Worm (Caenorhabditis elegans) whole organism, young adult: ENCODE measurements around the gene chil-10.

Experiments used
- B0336.3 ChIP-seq: fragments of 200-800 bp; sonication (Bioruptor generic); IDR thresholded peaks from 2 replicates; pipeline ENCODE4 v1.3.6; 2022; ENCODE audit warnings: missing genetic modification characterization, missing compliant biosample characterization
- C06A6.2 ChIP-seq: fragments of 200-800 bp; sonication (Bioruptor generic); conservative IDR thresholded peaks from 2 replicates; pipeline ENCODE4 v1.3.6; 2022; ENCODE audit warnings: missing genetic modification characterization, missing compliant biosample characterization
- D2030.7 ChIP-seq: fragments of 200-800 bp; sonication (Bioruptor generic); IDR thresholded peaks from 2 replicates; pipeline ENCODE4 v1.3.6; 2022; ENCODE audit warnings: missing genetic modification reagents, missing genetic modification characterization, missing compliant biosample characterization
- F23B12.7 ChIP-seq: sonication (generic microtip); optimal IDR thresholded peaks from 2 replicates; lab custom pipeline; 2017; ENCODE audit warnings: missing genetic modification characterization, mild to moderate bottlenecking, missing compliant biosample characterization, antibody characterized with exemption, moderate library complexity; ENCODE audit not compliant: insufficient read depth
- F37B4.10 ChIP-seq: fragments of 200-800 bp; sonication (Bioruptor generic); IDR thresholded peaks from 2 replicates; pipeline ENCODE4 v1.3.6; 2022; ENCODE audit warnings: missing genetic modification characterization, missing compliant biosample characterization
- F49E8.2 ChIP-seq: sonication (generic microtip); optimal IDR thresholded peaks from 3 replicates; lab custom pipeline; 2017; ENCODE audit warnings: missing genetic modification characterization, mild to moderate bottlenecking, missing compliant biosample characterization, antibody characterized with exemption, moderate library complexity; ENCODE audit not compliant: insufficient read depth
- F55B11.4 ChIP-seq: sonication (generic microtip); optimal IDR thresholded peaks from 2 replicates; lab custom pipeline; 2016; ENCODE audit warnings: missing compliant biosample characterization, missing genetic modification characterization, borderline replicate concordance; ENCODE audit not compliant: insufficient read depth
- F57A8.1 ChIP-seq: fragments of 200-800 bp; sonication (Bioruptor generic); optimal IDR thresholded peaks from 2 replicates; lab custom pipeline; 2018; ENCODE audit warnings: mild to moderate bottlenecking, missing genetic modification characterization, moderate library complexity, missing compliant biosample characterization
- K12H6.12 ChIP-seq: fragments of 200-800 bp; sonication (Bioruptor generic); optimal IDR thresholded peaks from 2 replicates; lab custom pipeline; 2018; ENCODE audit warnings: mild to moderate bottlenecking, missing genetic modification characterization, missing compliant biosample characterization
- T07F8.4 ChIP-seq: sonication (generic microtip); optimal IDR thresholded peaks from 2 replicates; lab custom pipeline; 2016; ENCODE audit warnings: mild to moderate bottlenecking, missing genetic modification characterization, moderate library complexity, missing compliant biosample characterization
- Y53F4B.3 ChIP-seq: fragments of 200-800 bp; sonication (Bioruptor generic); IDR thresholded peaks from 2 replicates; pipeline ENCODE4 v1.3.6; 2022; ENCODE audit warnings: missing genetic modification reagents, missing genetic modification characterization, missing compliant biosample characterization
- Y79H2A.3 ChIP-seq: fragments of 200-800 bp; sonication (Bioruptor generic); conservative IDR thresholded peaks from 2 replicates; pipeline ENCODE4 v1.3.6; 2022; ENCODE audit warnings: missing genetic modification reagents, missing genetic modification characterization, missing compliant biosample characterization
- atf-7 ChIP-seq: sonication (generic microtip); optimal IDR thresholded peaks from 2 replicates; lab custom pipeline; 2017; ENCODE audit warnings: mild to moderate bottlenecking, missing genetic modification characterization, missing compliant biosample characterization
- athp-1 ChIP-seq: sonication (generic microtip); optimal IDR thresholded peaks from 2 replicates; lab custom pipeline; 2017; ENCODE audit warnings: mild to moderate bottlenecking, missing genetic modification characterization, missing compliant biosample characterization
- attf-5 ChIP-seq: fragments of 200-800 bp; sonication (Bioruptor generic); optimal IDR thresholded peaks from 2 replicates; lab custom pipeline; 2018; ENCODE audit warnings: mild to moderate bottlenecking, missing genetic modification characterization, missing compliant biosample characterization
- cebp-1 ChIP-seq, 2 experiments: fragments of 200-800 bp in 1 of 2; sonication (Bioruptor generic) in 1 of 2; sonication (generic microtip) in 1 of 2; IDR thresholded peaks in 1 of 2; optimal IDR thresholded peaks in 1 of 2; 2 replicates each; pipeline versions ENCODE4 v1.3.6 to Lab custom; 2017 to 2022; ENCODE audit warnings: missing compliant biosample characterization in 2 of 2, missing genetic modification characterization in 2 of 2, mild to moderate bottlenecking in 1 of 2, missing genetic modification reagents in 1 of 2, moderate library complexity in 1 of 2
- ceh-40 ChIP-seq: fragments of 200-800 bp; sonication (Bioruptor generic); IDR thresholded peaks from 2 replicates; pipeline ENCODE4 v1.3.6; 2022; ENCODE audit warnings: missing genetic modification characterization, missing compliant biosample characterization
- ceh-58 ChIP-seq: fragments of 200-800 bp; sonication (Bioruptor generic); IDR thresholded peaks from 2 replicates; pipeline ENCODE4 v1.3.6; 2022; ENCODE audit warnings: missing genetic modification characterization, missing compliant biosample characterization
- die-1 ChIP-seq: sonication (generic microtip); optimal IDR thresholded peaks from 2 replicates; lab custom pipeline; 2016; ENCODE audit warnings: missing genotype, mild to moderate bottlenecking, missing genetic modification characterization, missing compliant biosample characterization
- dox-1 ChIP-seq: fragments of 200-800 bp; sonication (Bioruptor generic); IDR thresholded peaks from 2 replicates; pipeline ENCODE4 v1.3.6; 2022; ENCODE audit warnings: missing genetic modification reagents, missing genetic modification characterization, missing compliant biosample characterization
- dpff-1 ChIP-seq: sonication (generic microtip); optimal IDR thresholded peaks from 2 replicates; lab custom pipeline; 2017; ENCODE audit warnings: mild to moderate bottlenecking, missing genetic modification characterization, missing compliant biosample characterization
- dpl-1 ChIP-seq: fragments of 150-350 bp; optimal IDR thresholded peaks from 2 replicates; lab custom pipeline; 2014; ENCODE audit warnings: missing biosample characterization, missing genetic modification reagents, missing genetic modification characterization
- efl-1 ChIP-seq: fragments of 150-350 bp; optimal IDR thresholded peaks from 2 replicates; lab custom pipeline; 2014; ENCODE audit warnings: missing biosample characterization, missing genetic modification reagents, missing genetic modification characterization
- egl-44 ChIP-seq: fragments of 200-800 bp; sonication (Bioruptor generic); IDR thresholded peaks from 2 replicates; pipeline ENCODE4 v1.3.6; 2022; ENCODE audit warnings: missing genetic modification reagents, missing genetic modification characterization, missing compliant biosample characterization
- hlh-26 ChIP-seq: fragments of 200-800 bp; sonication (Bioruptor generic); conservative IDR thresholded peaks from 2 replicates; pipeline ENCODE4 v1.3.6; 2022; ENCODE audit warnings: missing genetic modification reagents, missing genetic modification characterization, missing compliant biosample characterization
- hrde-1 ChIP-seq: sonication (generic microtip); optimal IDR thresholded peaks from 2 replicates; lab custom pipeline; 2016; ENCODE audit warnings: missing genetic modification characterization, mild to moderate bottlenecking, missing compliant biosample characterization, moderate library complexity, missing genotype, missing genetic modification reagents, borderline replicate concordance
- let-607 ChIP-seq, 2 experiments: fragments of 200-800 bp in 1 of 2; sonication (Bioruptor generic) in 1 of 2; sonication (generic microtip) in 1 of 2; optimal IDR thresholded peaks; 2 replicates each; lab custom pipeline; 2016 to 2018; ENCODE audit warnings: mild to moderate bottlenecking in 2 of 2, missing compliant biosample characterization in 2 of 2, missing genetic modification characterization in 2 of 2, moderate library complexity in 2 of 2, missing genotype in 1 of 2
- lin-35 ChIP-seq, 3 experiments: fragments of 150-350 bp in 2 of 3; sonication (generic microtip) in 1 of 3; optimal IDR thresholded peaks; 2 replicates each; lab custom pipeline; 2014 to 2018; ENCODE audit warnings: missing biosample characterization in 3 of 3, missing genetic modification characterization in 3 of 3, missing genetic modification reagents in 3 of 3
- madf-10 ChIP-seq: sonication (generic microtip); optimal IDR thresholded peaks from 2 replicates; lab custom pipeline; 2016; ENCODE audit warnings: mild to moderate bottlenecking, missing genetic modification characterization, missing compliant biosample characterization
- madf-8 ChIP-seq: fragments of 200-800 bp; sonication (Bioruptor generic); conservative IDR thresholded peaks from 2 replicates; pipeline ENCODE4 v1.3.6; 2022; ENCODE audit warnings: missing genetic modification reagents, missing genetic modification characterization, missing compliant biosample characterization
- mel-28 ChIP-seq: sonication (generic microtip); optimal IDR thresholded peaks from 2 replicates; lab custom pipeline; 2016; ENCODE audit warnings: borderline replicate concordance, mild to moderate bottlenecking, missing genetic modification characterization, missing compliant biosample characterization
- mxl-1 ChIP-seq: sonication (generic microtip); optimal IDR thresholded peaks from 2 replicates; lab custom pipeline; 2016; ENCODE audit warnings: missing genetic modification characterization, missing compliant biosample characterization
- nfya-1 ChIP-seq: sonication (generic microtip); optimal IDR thresholded peaks from 2 replicates; lab custom pipeline; 2017; ENCODE audit warnings: antibody characterized with exemption, missing compliant biosample characterization, missing genetic modification characterization, borderline replicate concordance; ENCODE audit not compliant: insufficient read depth
- nfyb-1 ChIP-seq: fragments of 200-800 bp; sonication (Bioruptor generic); IDR thresholded peaks from 2 replicates; pipeline ENCODE4 v1.3.6; 2022; ENCODE audit warnings: missing genetic modification reagents, missing genetic modification characterization, missing compliant biosample characterization
- nhr-179 ChIP-seq: sonication (generic microtip); optimal IDR thresholded peaks from 2 replicates; lab custom pipeline; 2016; ENCODE audit warnings: mild to moderate bottlenecking, missing genetic modification characterization, missing compliant biosample characterization
- nhr-80 ChIP-seq: sonication (generic microtip); optimal IDR thresholded peaks from 2 replicates; lab custom pipeline; 2016; ENCODE audit warnings: missing genetic modification characterization, missing compliant biosample characterization
- pbrm-1 ChIP-seq: fragments of 200-800 bp; sonication (Bioruptor generic); IDR thresholded peaks from 2 replicates; pipeline ENCODE4 v1.3.6; 2022; ENCODE audit warnings: missing genetic modification reagents, missing genetic modification characterization, missing compliant biosample characterization
- rec-8 ChIP-seq, 2 experiments: sonication (generic microtip); optimal IDR thresholded peaks; 2 replicates each; lab custom pipeline; 2016; ENCODE audit warnings: mild to moderate bottlenecking in 2 of 2, missing genetic modification characterization in 2 of 2, missing genetic modification reagents in 2 of 2, missing genotype in 2 of 2, missing biosample characterization in 1 of 2, missing compliant biosample characterization in 1 of 2, moderate library complexity in 1 of 2
- sdz-38 ChIP-seq: sonication (generic microtip); optimal IDR thresholded peaks from 2 replicates; lab custom pipeline; 2016; ENCODE audit warnings: missing genotype, missing genetic modification characterization, missing compliant biosample characterization
- unc-130 ChIP-seq: sonication (generic microtip); optimal IDR thresholded peaks from 2 replicates; lab custom pipeline; 2016; ENCODE audit warnings: missing genetic modification reagents, missing genetic modification characterization, missing compliant biosample characterization
- zim-3 ChIP-seq: sonication (generic microtip); optimal IDR thresholded peaks from 2 replicates; lab custom pipeline; 2017; ENCODE audit warnings: mild to moderate bottlenecking, missing genetic modification characterization, moderate library complexity, missing compliant biosample characterization
- ztf-6 ChIP-seq: fragments of 200-800 bp; sonication (Bioruptor generic); IDR thresholded peaks from 2 replicates; pipeline ENCODE4 v1.3.6; 2022; ENCODE audit warnings: missing genetic modification reagents, missing genetic modification characterization, missing compliant biosample characterization

chil-10 gene

DNA sequence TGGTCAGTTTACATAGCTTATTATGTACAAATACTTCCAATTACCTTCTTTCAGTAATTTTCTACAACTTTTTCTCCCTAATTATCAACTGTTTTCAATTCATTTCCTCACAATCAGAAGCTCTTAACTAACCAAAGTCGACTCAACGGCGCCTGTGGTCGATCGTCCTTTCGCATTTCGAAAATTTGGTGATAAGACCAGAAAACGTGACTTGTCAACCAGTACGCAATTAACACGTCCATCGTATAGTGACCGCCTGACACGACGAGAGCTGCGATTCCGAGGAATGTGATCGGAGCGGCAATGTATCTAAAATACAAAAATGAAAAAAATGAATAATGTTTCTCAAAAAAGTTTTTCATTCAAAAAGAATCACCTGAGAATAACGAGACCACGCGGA is 12.0 kb upstream of the chil-10 start (continued):
- TF ChIP-seq madf-8 (no peak), F55B11.4 (tag; lab: Kevin White, UChicago) (no peak), mel-28 (tag; lab: Kevin White, UChicago) (no peak), dox-1 (GFP tag; lab: Robert Waterston, UW) (peak; percentile 52)

DNA sequence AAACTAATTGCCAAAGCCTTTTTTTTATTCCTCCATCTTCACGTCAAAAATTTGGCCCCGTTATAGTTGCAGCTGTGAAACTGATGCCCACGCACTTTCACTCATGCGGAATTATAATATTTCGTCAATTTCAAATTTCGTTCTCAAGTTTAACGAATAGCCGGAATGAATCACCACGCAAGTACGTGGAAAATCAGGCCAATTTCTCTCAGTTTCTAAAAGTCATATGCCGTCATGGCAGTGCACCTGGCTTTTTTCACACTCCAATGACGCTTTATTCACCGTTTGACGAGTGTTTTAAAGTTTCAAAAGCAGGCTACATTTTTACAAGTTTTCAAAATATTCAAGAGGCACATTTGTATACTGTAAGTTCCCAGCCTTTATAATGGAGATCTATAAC is 9.8 kb upstream of the chil-10 start:
- no peak for TF ChIP-seq F37B4.10
- no peak for TF ChIP-seq madf-10
- TF ChIP-seq hrde-1 (tag; lab: Kevin White, UChicago) = no peak
- no peak for TF ChIP-seq efl-1 (GFP tag; lab: Kevin White, UChicago)
- no peak for TF ChIP-seq F57A8.1 (GFP tag; lab: Kevin White, UChicago)
- TF ChIP-seq nfya-1 (tag; lab: Kevin White, UChicago) = no peak
- TF ChIP-seq F55B11.4 (tag; lab: Kevin White, UChicago) = no peak
- no peak for TF ChIP-seq let-607 (tag; optimal IDR thresholded peaks at IDR 0.05; lab: Kevin White, UChicago)
- TF ChIP-seq nhr-179 (tag; lab: Kevin White, UChicago) = no peak
- no peak for TF ChIP-seq Y53F4B.3 (GFP tag; lab: Robert Waterston, UW)
- no peak for TF ChIP-seq D2030.7 (GFP tag; lab: Robert Waterston, UW)
- TF ChIP-seq ceh-40 (GFP tag; lab: Robert Waterston, UW) = no peak
- TF ChIP-seq unc-130 = no peak
- TF ChIP-seq athp-1 = no peak
- TF ChIP-seq T07F8.4 (tag; lab: Kevin White, UChicago) = no peak
- no peak for TF ChIP-seq lin-35 (GFP tag; optimal IDR thresholded peaks at IDR 0.05; lab: Kevin White, UChicago)

DNA sequence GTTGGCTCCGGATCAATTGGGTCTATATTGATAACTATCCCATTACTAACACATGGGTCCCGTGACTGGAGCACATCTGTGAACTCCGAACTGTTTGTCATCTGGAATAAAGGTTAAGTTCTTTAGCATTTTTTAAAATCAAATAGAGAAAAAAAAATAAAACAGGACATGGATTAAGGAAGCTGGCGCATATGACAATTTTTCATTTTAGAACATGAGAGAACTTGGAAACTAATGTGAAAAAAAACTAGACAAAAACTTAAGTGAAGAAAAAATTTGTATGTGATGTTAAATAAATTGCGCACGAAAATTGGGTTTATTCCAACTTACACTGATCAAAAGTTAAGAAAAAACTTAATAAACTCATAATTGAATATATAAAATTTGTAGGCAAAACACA is 8.9 kb upstream of the chil-10 start, which contains the start of gene sms-2:
TSS of gene sms-2 (minus strand) at position 101 of the 400 bp plus-strand sequence.
- TF ChIP-seq zim-3 (tag; lab: Kevin White, UChicago) (no peak), nhr-80 (no peak), F49E8.2 (tag; lab: Kevin White, UChicago) (no peak)

DNA sequence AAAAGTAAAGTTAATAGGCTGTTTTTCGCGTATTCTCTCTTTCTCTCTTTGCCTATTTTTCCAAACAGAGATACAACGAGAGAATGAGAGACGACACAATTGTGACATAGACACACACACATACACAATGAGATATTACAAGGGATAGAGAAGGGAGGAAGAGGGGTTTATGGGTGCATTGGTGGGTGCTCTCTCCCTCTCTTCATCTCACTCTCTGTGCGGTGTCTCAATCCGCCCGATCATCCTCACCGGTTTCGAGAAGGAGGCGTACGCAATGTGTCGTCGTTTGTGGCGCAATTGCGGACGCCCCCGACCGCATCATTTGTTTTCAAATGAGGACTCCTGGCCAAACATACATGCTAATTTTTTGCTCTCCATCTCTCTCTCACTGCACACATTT is 8.2 kb upstream of the chil-10 start:
- TF ChIP-seq ztf-6 (GFP tag; lab: Robert Waterston, UW) (0 out of 2 replicates have a peak, but pooled peaks have one; percentile 41), F23B12.7 (tag; lab: Kevin White, UChicago) (peak; percentile 4), Y79H2A.3 (GFP tag; lab: Robert Waterston, UW) (no peak), zim-3 (tag; lab: Kevin White, UChicago) (no peak), nfyb-1 (GFP tag; lab: Robert Waterston, UW) (peak; percentile 80), attf-5 (GFP tag; lab: Kevin White, UChicago) (peak; percentile 80), dpl-1 (no peak), rec-8 (tag; optimal IDR thresholded peaks at IDR 0.05; lab: Kevin White, UChicago) (no peak), dpff-1 (no peak), sdz-38 (no peak), mel-28 (tag; lab: Kevin White, UChicago) (no peak), B0336.3 (GFP tag; lab: Robert Waterston, UW) (peak; percentile 60; the same call in 1 of the 2 replicates), C06A6.2 (GFP tag; lab: Robert Waterston, UW) (peak; percentile 59), hlh-26 (GFP tag; lab: Robert Waterston, UW) (no peak), pbrm-1 (GFP tag; lab: Robert Waterston, UW) (peak; percentile 71), atf-7 (tag; lab: Kevin White, UChicago) (peak; percentile 20), die-1 (tag; lab: Kevin White, UChicago) (peak; percentile 28), cebp-1 (GFP tag; IDR thresholded peaks at IDR 0.05; lab: Robert Waterston, UW) (0 out of 2 replicates have a peak, but pooled peaks have one; percentile 21), cebp-1 (tag; optimal IDR thresholded peaks at IDR 0.05; lab: Kevin White, UChicago) (peak; percentile 84), mxl-1 (tag; lab: Kevin White, UChicago) (no peak), ceh-58 (GFP tag; lab: Robert Waterston, UW) (no peak), let-607 (tag; optimal IDR thresholded peaks at IDR 0.05; lab: Kevin White, UChicago) (peak in 1 of 2 experiments; percentile 28), athp-1 (peak; percentile 39), egl-44 (GFP tag; lab: Robert Waterston, UW) (0 out of 2 replicates have a peak, but pooled peaks have one; percentile 22), K12H6.12 (peak; percentile 97)
